Worm (Caenorhabditis elegans) whole organism, young adult: Measurements from ENCODE around the gene C23H3.9.

Experiments
- C06A6.2 ChIP-seq: fragments of 200-800 bp; sonication (Bioruptor generic); conservative IDR thresholded peaks from 2 replicates; pipeline ENCODE4 v1.3.6; 2022; ENCODE audit warnings: missing genetic modification characterization, missing compliant biosample characterization
- D2030.7 ChIP-seq: fragments of 200-800 bp; sonication (Bioruptor generic); IDR thresholded peaks from 2 replicates; pipeline ENCODE4 v1.3.6; 2022; ENCODE audit warnings: missing genetic modification reagents, missing genetic modification characterization, missing compliant biosample characterization
- F23B12.7 ChIP-seq: sonication (generic microtip); optimal IDR thresholded peaks from 2 replicates; lab custom pipeline; 2017; ENCODE audit warnings: missing genetic modification characterization, mild to moderate bottlenecking, missing compliant biosample characterization, antibody characterized with exemption, moderate library complexity; ENCODE audit not compliant: insufficient read depth
- F37B4.10 ChIP-seq: fragments of 200-800 bp; sonication (Bioruptor generic); IDR thresholded peaks from 2 replicates; pipeline ENCODE4 v1.3.6; 2022; ENCODE audit warnings: missing genetic modification characterization, missing compliant biosample characterization
- K11D2.4 ChIP-seq: fragments of 200-800 bp; sonication (Bioruptor generic); IDR thresholded peaks from 2 replicates; pipeline ENCODE4 v1.3.6; 2022; ENCODE audit warnings: missing genetic modification reagents, missing genetic modification characterization, missing compliant biosample characterization
- T07F8.4 ChIP-seq: sonication (generic microtip); optimal IDR thresholded peaks from 2 replicates; lab custom pipeline; 2016; ENCODE audit warnings: mild to moderate bottlenecking, missing genetic modification characterization, moderate library complexity, missing compliant biosample characterization
- Y53G8AR.9 ChIP-seq: fragments of 200-800 bp; sonication (Bioruptor generic); conservative IDR thresholded peaks from 2 replicates; pipeline ENCODE4 v1.3.6; 2022; ENCODE audit warnings: missing genetic modification reagents, missing genetic modification characterization, missing compliant biosample characterization
- Y67H2A.10 ChIP-seq: fragments of 200-800 bp; sonication (Bioruptor generic); conservative IDR thresholded peaks from 2 replicates; pipeline ENCODE4 v1.3.6; 2022; ENCODE audit warnings: missing genetic modification reagents, missing genetic modification characterization, missing compliant biosample characterization
- Y95B8A.8 ChIP-seq: fragments of 200-800 bp; sonication (Bioruptor generic); IDR thresholded peaks from 2 replicates; pipeline ENCODE4 v1.3.6; 2022; ENCODE audit warnings: missing genetic modification reagents, missing genetic modification characterization, missing compliant biosample characterization
- ZK185.1 ChIP-seq: sonication (generic microtip); optimal IDR thresholded peaks from 2 replicates; lab custom pipeline; 2016; ENCODE audit warnings: mild to moderate bottlenecking, missing genetic modification characterization, missing compliant biosample characterization; ENCODE audit not compliant: poor library complexity, severe bottlenecking
- ama-1 ChIP-seq, 3 experiments: fragments of 150-350 bp in 1 of 3; sonication (generic microtip) in 2 of 3; optimal IDR thresholded peaks; 2 replicates each; lab custom pipeline; 2014 to 2018; ENCODE audit warnings: missing biosample characterization in 2 of 3, missing genetic modification characterization in 2 of 3, missing genetic modification reagents in 2 of 3
- aptf-2 ChIP-seq: fragments of 200-800 bp; sonication (Bioruptor generic); conservative IDR thresholded peaks from 2 replicates; pipeline ENCODE4 v1.3.6; 2022; ENCODE audit warnings: missing genetic modification reagents, missing genetic modification characterization, missing compliant biosample characterization
- atf-7 ChIP-seq: sonication (generic microtip); optimal IDR thresholded peaks from 2 replicates; lab custom pipeline; 2017; ENCODE audit warnings: mild to moderate bottlenecking, missing genetic modification characterization, missing compliant biosample characterization
- athp-1 ChIP-seq: sonication (generic microtip); optimal IDR thresholded peaks from 2 replicates; lab custom pipeline; 2017; ENCODE audit warnings: mild to moderate bottlenecking, missing genetic modification characterization, missing compliant biosample characterization
- attf-5 ChIP-seq: fragments of 200-800 bp; sonication (Bioruptor generic); optimal IDR thresholded peaks from 2 replicates; lab custom pipeline; 2018; ENCODE audit warnings: mild to moderate bottlenecking, missing genetic modification characterization, missing compliant biosample characterization
- attf-6 ChIP-seq: fragments of 200-800 bp; sonication (Bioruptor generic); IDR thresholded peaks from 2 replicates; pipeline ENCODE4 v1.3.6; 2022; ENCODE audit warnings: missing genetic modification reagents, missing genetic modification characterization, missing compliant biosample characterization
- bed-2 ChIP-seq: fragments of 200-800 bp; sonication (Bioruptor generic); IDR thresholded peaks from 2 replicates; pipeline ENCODE4 v1.3.6; 2022; ENCODE audit warnings: missing genetic modification reagents, missing genetic modification characterization, missing compliant biosample characterization
- ccch-3 ChIP-seq: fragments of 200-800 bp; sonication (Bioruptor generic); optimal IDR thresholded peaks from 2 replicates; lab custom pipeline; 2018; ENCODE audit warnings: mild to moderate bottlenecking, missing genetic modification characterization, missing compliant biosample characterization
- ceh-27 ChIP-seq: fragments of 200-800 bp; sonication (Bioruptor generic); optimal IDR thresholded peaks from 2 replicates; lab custom pipeline; 2018; ENCODE audit warnings: mild to moderate bottlenecking, missing genetic modification characterization, moderate library complexity, missing compliant biosample characterization
- ceh-58 ChIP-seq: fragments of 200-800 bp; sonication (Bioruptor generic); IDR thresholded peaks from 2 replicates; pipeline ENCODE4 v1.3.6; 2022; ENCODE audit warnings: missing genetic modification characterization, missing compliant biosample characterization
- ceh-79 ChIP-seq: sonication (generic microtip); optimal IDR thresholded peaks from 2 replicates; lab custom pipeline; 2017; ENCODE audit warnings: mild to moderate bottlenecking, missing genetic modification characterization, missing compliant biosample characterization
- dpl-1 ChIP-seq: fragments of 150-350 bp; optimal IDR thresholded peaks from 2 replicates; lab custom pipeline; 2014; ENCODE audit warnings: missing biosample characterization, missing genetic modification reagents, missing genetic modification characterization
- efl-1 ChIP-seq: fragments of 150-350 bp; optimal IDR thresholded peaks from 2 replicates; lab custom pipeline; 2014; ENCODE audit warnings: missing biosample characterization, missing genetic modification reagents, missing genetic modification characterization
- egl-18 ChIP-seq: fragments of 200-800 bp; sonication (Bioruptor generic); IDR thresholded peaks from 2 replicates; pipeline ENCODE4 v1.3.6; 2022; ENCODE audit warnings: missing genetic modification reagents, missing genetic modification characterization, missing compliant biosample characterization
- gei-17 ChIP-seq: fragments of 200-800 bp; sonication (Bioruptor generic); optimal IDR thresholded peaks from 2 replicates; lab custom pipeline; 2018; ENCODE audit warnings: mild to moderate bottlenecking, missing genetic modification characterization, missing compliant biosample characterization
- hlh-12 ChIP-seq: sonication (generic microtip); optimal IDR thresholded peaks from 2 replicates; lab custom pipeline; 2016; ENCODE audit warnings: missing genetic modification characterization, missing compliant biosample characterization
- hmg-1.2 ChIP-seq: fragments of 200-800 bp; sonication (Bioruptor generic); IDR thresholded peaks from 2 replicates; pipeline ENCODE4 v1.3.6; 2022; ENCODE audit warnings: missing genetic modification reagents, missing genetic modification characterization, missing compliant biosample characterization
- hrde-1 ChIP-seq: sonication (generic microtip); optimal IDR thresholded peaks from 2 replicates; lab custom pipeline; 2016; ENCODE audit warnings: missing genetic modification characterization, mild to moderate bottlenecking, missing compliant biosample characterization, moderate library complexity, missing genotype, missing genetic modification reagents, borderline replicate concordance
- hsf-1 ChIP-seq: fragments of 200-800 bp; sonication (Bioruptor generic); IDR thresholded peaks from 2 replicates; pipeline ENCODE4 v1.3.6; 2022; ENCODE audit warnings: missing genetic modification reagents, missing genetic modification characterization, missing compliant biosample characterization
- let-526 ChIP-seq: fragments of 200-800 bp; sonication (Bioruptor generic); IDR thresholded peaks from 2 replicates; pipeline ENCODE4 v1.3.6; 2022; ENCODE audit warnings: missing genetic modification reagents, missing genetic modification characterization, missing compliant biosample characterization
- lin-54 ChIP-seq: fragments of 200-800 bp; sonication (Bioruptor generic); optimal IDR thresholded peaks from 2 replicates; lab custom pipeline; 2018; ENCODE audit warnings: mild to moderate bottlenecking, missing genetic modification characterization, missing compliant biosample characterization
- lir-1 ChIP-seq: fragments of 200-800 bp; sonication (Bioruptor generic); conservative IDR thresholded peaks from 2 replicates; pipeline ENCODE4 v1.3.6; 2022; ENCODE audit warnings: missing genetic modification reagents, missing genetic modification characterization, missing compliant biosample characterization
- lsl-1 ChIP-seq: fragments of 200-800 bp; sonication (Bioruptor generic); optimal IDR thresholded peaks from 2 replicates; lab custom pipeline; 2018; ENCODE audit warnings: mild to moderate bottlenecking, missing genetic modification characterization, moderate library complexity, missing compliant biosample characterization
- lsy-27 ChIP-seq: sonication (generic microtip); optimal IDR thresholded peaks from 2 replicates; lab custom pipeline; 2017; ENCODE audit warnings: missing genetic modification characterization, mild to moderate bottlenecking, missing compliant biosample characterization, antibody characterized with exemption, missing genotype, borderline replicate concordance; ENCODE audit not compliant: insufficient read depth
- madf-3 ChIP-seq: fragments of 200-800 bp; sonication (Bioruptor generic); IDR thresholded peaks from 2 replicates; pipeline ENCODE4 v1.3.6; 2022; ENCODE audit warnings: missing genetic modification reagents, missing genetic modification characterization, missing compliant biosample characterization
- mel-28 ChIP-seq: sonication (generic microtip); optimal IDR thresholded peaks from 2 replicates; lab custom pipeline; 2016; ENCODE audit warnings: borderline replicate concordance, mild to moderate bottlenecking, missing genetic modification characterization, missing compliant biosample characterization
- mes-4 ChIP-seq: sonication (generic microtip); optimal IDR thresholded peaks from 2 replicates; lab custom pipeline; 2016; ENCODE audit warnings: missing genotype, missing genetic modification characterization, missing compliant biosample characterization
- nfya-1 ChIP-seq: sonication (generic microtip); optimal IDR thresholded peaks from 2 replicates; lab custom pipeline; 2017; ENCODE audit warnings: antibody characterized with exemption, missing compliant biosample characterization, missing genetic modification characterization, borderline replicate concordance; ENCODE audit not compliant: insufficient read depth
- nfyb-1 ChIP-seq: fragments of 200-800 bp; sonication (Bioruptor generic); IDR thresholded peaks from 2 replicates; pipeline ENCODE4 v1.3.6; 2022; ENCODE audit warnings: missing genetic modification reagents, missing genetic modification characterization, missing compliant biosample characterization
- nhr-120 ChIP-seq: fragments of 200-800 bp; sonication (Bioruptor generic); IDR thresholded peaks from 2 replicates; pipeline ENCODE4 v1.3.6; 2022; ENCODE audit warnings: missing genetic modification characterization, missing compliant biosample characterization
- pbrm-1 ChIP-seq: fragments of 200-800 bp; sonication (Bioruptor generic); IDR thresholded peaks from 2 replicates; pipeline ENCODE4 v1.3.6; 2022; ENCODE audit warnings: missing genetic modification reagents, missing genetic modification characterization, missing compliant biosample characterization
- rcor-1 ChIP-seq: fragments of 200-800 bp; sonication (Bioruptor generic); IDR thresholded peaks from 2 replicates; pipeline ENCODE4 v1.3.6; 2022; ENCODE audit warnings: missing genetic modification reagents, missing genetic modification characterization, missing compliant biosample characterization
- snpc-1.1 ChIP-seq: sonication (generic microtip); optimal IDR thresholded peaks from 2 replicates; lab custom pipeline; 2017; ENCODE audit warnings: missing genetic modification characterization, mild to moderate bottlenecking, missing compliant biosample characterization, antibody characterized with exemption, moderate library complexity, missing genotype, missing genetic modification reagents; ENCODE audit not compliant: insufficient read depth
- snpc-4 ChIP-seq, 5 experiments: fragments of 150-350 bp in 1 of 5; sonication (generic microtip) in 4 of 5; optimal IDR thresholded peaks; 2 replicates each; lab custom pipeline; 2014 to 2018; ENCODE audit warnings: missing genetic modification characterization in 5 of 5, missing biosample characterization in 3 of 5, antibody characterized with exemption in 2 of 5, mild to moderate bottlenecking in 2 of 5, missing compliant biosample characterization in 2 of 5, missing genotype in 2 of 5, moderate library complexity in 2 of 5, missing genetic modification reagents in 1 of 5
- sptf-2 ChIP-seq: fragments of 200-800 bp; sonication (Bioruptor generic); optimal IDR thresholded peaks from 2 replicates; lab custom pipeline; 2018; ENCODE audit warnings: mild to moderate bottlenecking, missing genetic modification characterization, missing compliant biosample characterization
- zim-3 ChIP-seq: sonication (generic microtip); optimal IDR thresholded peaks from 2 replicates; lab custom pipeline; 2017; ENCODE audit warnings: mild to moderate bottlenecking, missing genetic modification characterization, moderate library complexity, missing compliant biosample characterization
- ztf-26 ChIP-seq: sonication (generic microtip); optimal IDR thresholded peaks from 2 replicates; lab custom pipeline; 2017; ENCODE audit warnings: missing genetic modification characterization, missing compliant biosample characterization

C23H3.9 gene

ce11 chrII:24559-24998 lies 54.5 kb downstream of the C23H3.9 start, which contains the start of gene enee-1 (continued):
- no peak for TF ChIP-seq hlh-12 (tag; lab: Kevin White, UChicago)
- TF ChIP-seq C06A6.2 (GFP tag; lab: Robert Waterston, UW), result peak; percentile 56
- TF ChIP-seq nfyb-1, result peak; percentile 56; the same call in 1 of the 2 replicates
- no peak for TF ChIP-seq ceh-58 (GFP tag; lab: Robert Waterston, UW)
- TF ChIP-seq K11D2.4 (GFP tag; lab: Robert Waterston, UW), result no peak
- TF ChIP-seq aptf-2, result no peak
- TF ChIP-seq sptf-2 (GFP tag; lab: Kevin White, UChicago), result no peak
- peak; percentile 74 for TF ChIP-seq dpl-1 (GFP tag; lab: Kevin White, UChicago)
- peak; percentile 61; the same call in 1 of the 2 replicates for TF ChIP-seq Y53G8AR.9 (GFP tag; lab: Robert Waterston, UW)
- TF ChIP-seq ztf-26 (tag; lab: Kevin White, UChicago), result peak; percentile 56
- TF ChIP-seq egl-18 (GFP tag; lab: Robert Waterston, UW), result no peak
- TF ChIP-seq hrde-1 (tag; lab: Kevin White, UChicago), result no peak
- TF ChIP-seq pbrm-1 (GFP tag; lab: Robert Waterston, UW), result peak; percentile 54; the same call in 1 of the 2 replicates
- TF ChIP-seq mel-28 (tag; lab: Kevin White, UChicago), result no peak
- peak; percentile 2 for TF ChIP-seq ZK185.1 (tag; lab: Kevin White, UChicago)
- peak; percentile 19 for TF ChIP-seq atf-7
- TF ChIP-seq efl-1 (GFP tag; lab: Kevin White, UChicago), result peak; percentile 57
- TF ChIP-seq lin-54 (GFP tag; lab: Kevin White, UChicago), result peak; percentile 90
- TF ChIP-seq attf-5 (GFP tag; lab: Kevin White, UChicago), result no peak
- no peak; the same call in 1 of the 2 replicates for TF ChIP-seq hmg-1.2
- TF ChIP-seq lir-1 (GFP tag; lab: Robert Waterston, UW), result peak; percentile 17; the same call in 1 of the 2 replicates
- TF ChIP-seq Y67H2A.10, result no peak
- TF ChIP-seq Y95B8A.8 (GFP tag; lab: Robert Waterston, UW), result no peak
- TF ChIP-seq bed-2 (GFP tag; lab: Robert Waterston, UW), result no peak
- TF ChIP-seq T07F8.4 (tag; lab: Kevin White, UChicago), result no peak
- no peak for TF ChIP-seq mes-4
- TF ChIP-seq rcor-1 (GFP tag; lab: Robert Waterston, UW), result peak; percentile 52; the same call in 1 of the 2 replicates
- no peak for TF ChIP-seq ceh-27
- TF ChIP-seq F23B12.7 (tag; lab: Kevin White, UChicago), result no peak
- TF ChIP-seq ama-1 (optimal IDR thresholded peaks at IDR 0.05; lab: Kevin White, UChicago), result peak; percentile 30
- TF ChIP-seq ama-1 (GFP tag; optimal IDR thresholded peaks at IDR 0.05; lab: Kevin White, UChicago), result no peak
- no peak for TF ChIP-seq lsy-27 (tag; lab: Kevin White, UChicago)
- no peak for TF ChIP-seq nhr-120 (GFP tag; lab: Robert Waterston, UW)
- no peak for TF ChIP-seq ceh-79
- TF ChIP-seq lsl-1 (GFP tag; lab: Kevin White, UChicago), result no peak
- no peak for TF ChIP-seq attf-6 (GFP tag; lab: Robert Waterston, UW)
- TF ChIP-seq zim-3, result no peak
- TF ChIP-seq madf-3, result peak; percentile 68; the same call in 1 of the 2 replicates
- TF ChIP-seq snpc-1.1, result no peak
- TF ChIP-seq gei-17, result no peak
- no peak for TF ChIP-seq let-526
- no peak for TF ChIP-seq athp-1 (tag; lab: Kevin White, UChicago)
- TF ChIP-seq F37B4.10, result no peak
- no peak for TF ChIP-seq snpc-4 (GFP tag; optimal IDR thresholded peaks at IDR 0.05; lab: Kevin White, UChicago)
- peak in 3 of 4 experiments; percentile 17 to 40 (median 24) for TF ChIP-seq snpc-4 (tag; optimal IDR thresholded peaks at IDR 0.05; lab: Kevin White, UChicago)
- peak; percentile 46 for TF ChIP-seq D2030.7 (GFP tag; lab: Robert Waterston, UW)
- TF ChIP-seq nfya-1, result no peak
- no peak for TF ChIP-seq ccch-3
- no peak for TF ChIP-seq hsf-1
